Fruit fly (Drosophila melanogaster) whole organism, embryonic: Measurements from ENCODE around the gene CG2747.
A peak's percentile ranks its signal among the peaks of the same experiment; 100 is the strongest.

Source experiments
- Awh ChIP-seq: fragments of 200-800 bp; sonication (Bioruptor generic); IDR thresholded peaks from 2 replicates; pipeline ENCODE4, ENCODE4 v1.3.6; 2022; ENCODE audit warnings: missing biosample characterization, missing genetic modification characterization
- Bgb ChIP-seq: fragments of 200-800 bp; sonication (Bioruptor generic); IDR thresholded peaks from 2 replicates; pipeline ENCODE4 v1.3.6; 2022; ENCODE audit warnings: missing biosample characterization, missing genetic modification characterization; ENCODE audit not compliant: partially characterized antibody
- CG11456 ChIP-seq: fragments of 200-800 bp; sonication (Bioruptor generic); IDR thresholded peaks from 3 replicates; pipeline ENCODE4 v1.3.6; 2022; ENCODE audit warnings: missing biosample characterization, missing genetic modification characterization
- CG12104 ChIP-seq: fragments of 200-800 bp; sonication (Bioruptor generic); optimal IDR thresholded peaks from 3 replicates; lab custom pipeline; 2016; ENCODE audit warnings: missing biosample characterization, missing genetic modification characterization
- CG12236 ChIP-seq: fragments of 200-800 bp; sonication (Bioruptor generic); optimal IDR thresholded peaks from 2 replicates; lab custom pipeline; 2016; ENCODE audit warnings: missing biosample characterization, missing genetic modification characterization
- CG17612 ChIP-seq: fragments of 200-800 bp; sonication (Bioruptor generic); IDR thresholded peaks from 2 replicates; pipeline ENCODE4 v1.3.6; 2022; ENCODE audit warnings: missing biosample characterization, missing genetic modification characterization
- CG2889 ChIP-seq: fragments of 200-800 bp; sonication (Bioruptor generic); IDR thresholded peaks from 3 replicates; pipeline ENCODE4 v1.3.6; 2022; ENCODE audit warnings: missing biosample characterization, missing genetic modification characterization
- CG32767 ChIP-seq: fragments of 200-800 bp; sonication (Bioruptor generic); IDR thresholded peaks from 2 replicates; pipeline ENCODE4 v1.3.6; 2022; ENCODE audit warnings: missing biosample characterization, missing genetic modification characterization
- CG34376 ChIP-seq: fragments of 200-800 bp; sonication (Bioruptor generic); optimal IDR thresholded peaks from 2 replicates; lab custom pipeline; 2018; ENCODE audit warnings: missing biosample characterization, mild to moderate bottlenecking, missing genetic modification characterization
- CG3838 ChIP-seq: fragments of 200-800 bp; sonication (Bioruptor generic); optimal IDR thresholded peaks from 3 replicates; lab custom pipeline; 2016; ENCODE audit warnings: missing biosample characterization, missing genetic modification characterization
- CG4730 ChIP-seq: fragments of 200-800 bp; sonication (Bioruptor generic); IDR thresholded peaks from 2 replicates; pipeline ENCODE4 v1.3.6; 2022; ENCODE audit warnings: missing biosample characterization, missing genetic modification characterization
- CG7372 ChIP-seq: fragments of 200-800 bp; sonication (Bioruptor generic); IDR thresholded peaks from 2 replicates; pipeline ENCODE4 v1.3.6; 2022; ENCODE audit warnings: missing biosample characterization, missing genetic modification characterization
- CG7963 ChIP-seq: fragments of 200-800 bp; sonication (Bioruptor generic); IDR thresholded peaks from 3 replicates; pipeline ENCODE4 v1.3.6; 2022; ENCODE audit warnings: missing biosample characterization, missing genetic modification characterization; ENCODE audit not compliant: partially characterized antibody
- CG8359 ChIP-seq: fragments of 200-800 bp; sonication (Bioruptor generic); optimal IDR thresholded peaks from 2 replicates; lab custom pipeline; 2017; ENCODE audit warnings: missing biosample characterization, mild to moderate bottlenecking, missing genetic modification characterization, borderline replicate concordance
- CoRest ChIP-seq: fragments of 200-800 bp; sonication (Bioruptor generic); optimal IDR thresholded peaks from 3 replicates; lab custom pipeline; 2018; ENCODE audit warnings: missing biosample characterization, mild to moderate bottlenecking, missing genetic modification characterization, moderate library complexity
- E2f1 ChIP-seq: fragments of 200-800 bp; sonication (Bioruptor generic); IDR thresholded peaks from 2 replicates; pipeline ENCODE4 v1.3.6; 2022; ENCODE audit warnings: missing biosample characterization, missing genetic modification characterization
- Gug ChIP-seq: fragments of 200-800 bp; sonication (Bioruptor generic); IDR thresholded peaks from 4 replicates; pipeline ENCODE4 v1.3.6; 2022; ENCODE audit warnings: missing biosample characterization, missing genetic modification characterization
- H15 ChIP-seq: fragments of 200-800 bp; sonication (Bioruptor generic); IDR thresholded peaks from 3 replicates; pipeline ENCODE4 v1.3.6; 2022; ENCODE audit warnings: missing biosample characterization, missing genetic modification characterization
- HmgZ ChIP-seq: fragments of 200-800 bp; sonication (Bioruptor generic); optimal IDR thresholded peaks from 2 replicates; lab custom pipeline; 2018; ENCODE audit warnings: missing biosample characterization, mild to moderate bottlenecking, missing genetic modification characterization
- Hsf ChIP-seq: fragments of 200-800 bp; sonication (Bioruptor generic); optimal IDR thresholded peaks from 3 replicates; lab custom pipeline; 2016; ENCODE audit warnings: missing biosample characterization, missing genetic modification characterization
- Mad ChIP-seq: fragments of 200-800 bp; sonication (Bioruptor generic); optimal IDR thresholded peaks from 2 replicates; lab custom pipeline; 2016; ENCODE audit warnings: missing biosample characterization, missing genetic modification characterization
- NFAT ChIP-seq: fragments of 200-800 bp; sonication (Bioruptor generic); IDR thresholded peaks from 2 replicates; pipeline ENCODE4 v1.3.6; 2022; ENCODE audit warnings: missing biosample characterization, missing genetic modification characterization
- Neu2 ChIP-seq: fragments of 200-800 bp; sonication (Bioruptor generic); optimal IDR thresholded peaks from 3 replicates; lab custom pipeline; 2016; ENCODE audit warnings: missing biosample characterization, missing genetic modification characterization, borderline replicate concordance
- Nf-YC ChIP-seq: fragments of 200-800 bp; optimal IDR thresholded peaks from 3 replicates; lab custom pipeline; 2019; ENCODE audit warnings: missing biosample characterization, mild to moderate bottlenecking, missing genetic modification characterization, moderate library complexity
- NfI ChIP-seq: fragments of 200-800 bp; sonication (Bioruptor generic); optimal IDR thresholded peaks from 3 replicates; lab custom pipeline; 2018; ENCODE audit warnings: missing biosample characterization, mild to moderate bottlenecking, missing genetic modification characterization, moderate library complexity
- Ptx1 ChIP-seq: fragments of 200-800 bp; sonication (Bioruptor generic); IDR thresholded peaks from 2 replicates; pipeline ENCODE4 v1.3.6; 2022; ENCODE audit warnings: missing biosample characterization, missing genetic modification characterization
- Sry-δ ChIP-seq: fragments of 200-800 bp; sonication (Bioruptor generic); optimal IDR thresholded peaks from 2 replicates; lab custom pipeline; 2016; ENCODE audit warnings: missing biosample characterization, missing genetic modification characterization
- Taf1 ChIP-seq: fragments of 200-800 bp; sonication (Bioruptor generic); IDR thresholded peaks from 2 replicates; pipeline ENCODE4 v1.3.6; 2022; ENCODE audit warnings: missing biosample characterization, missing genetic modification characterization
- ato ChIP-seq: fragments of 200-800 bp; sonication (Bioruptor generic); IDR thresholded peaks from 2 replicates; pipeline ENCODE4 v1.3.6; 2022; ENCODE audit warnings: missing biosample characterization, missing genetic modification characterization; ENCODE audit not compliant: partially characterized antibody
- bbx ChIP-seq: fragments of 200-800 bp; sonication (Bioruptor generic); IDR thresholded peaks from 2 replicates; pipeline ENCODE4 v1.3.6; 2022; ENCODE audit warnings: missing biosample characterization, missing genetic modification characterization; ENCODE audit not compliant: partially characterized antibody
- cg ChIP-seq: fragments of 200-800 bp; sonication (Bioruptor generic); optimal IDR thresholded peaks from 3 replicates; lab custom pipeline; 2019; ENCODE audit warnings: missing biosample characterization, mild to moderate bottlenecking, missing genetic modification characterization, moderate library complexity
- chinmo ChIP-seq: fragments of 200-800 bp; sonication (Bioruptor generic); IDR thresholded peaks from 4 replicates; pipeline ENCODE4 v1.3.6; 2022; ENCODE audit warnings: missing biosample characterization, missing genetic modification characterization; ENCODE audit not compliant: partially characterized antibody
- corto ChIP-seq: fragments of 200-800 bp; sonication (Bioruptor generic); optimal IDR thresholded peaks from 2 replicates; lab custom pipeline; 2016; ENCODE audit warnings: missing biosample characterization, mild to moderate bottlenecking, missing genetic modification characterization, moderate library complexity
- crc ChIP-seq: fragments of 200-800 bp; sonication (Bioruptor generic); optimal IDR thresholded peaks from 2 replicates; lab custom pipeline; 2016; ENCODE audit warnings: missing biosample characterization, missing genetic modification characterization
- da ChIP-seq: fragments of 200-800 bp; sonication (Bioruptor generic); optimal IDR thresholded peaks from 2 replicates; lab custom pipeline; 2016; ENCODE audit warnings: missing biosample characterization, missing genetic modification characterization
- gsb ChIP-seq: fragments of 200-800 bp; sonication (Bioruptor generic); IDR thresholded peaks from 2 replicates; pipeline ENCODE4 v1.3.6; 2022; ENCODE audit warnings: missing biosample characterization, missing genetic modification characterization
- lmd ChIP-seq: fragments of 200-800 bp; sonication (Bioruptor generic); IDR thresholded peaks from 2 replicates; pipeline ENCODE4 v1.3.6; 2022; ENCODE audit warnings: missing biosample characterization, missing genetic modification characterization
- luna ChIP-seq: fragments of 200-800 bp; sonication (Bioruptor generic); optimal IDR thresholded peaks from 2 replicates; lab custom pipeline; 2016; ENCODE audit warnings: missing biosample characterization, missing genetic modification characterization
- nom ChIP-seq: fragments of 200-800 bp; sonication (Bioruptor generic); optimal IDR thresholded peaks from 2 replicates; lab custom pipeline; 2017; ENCODE audit warnings: missing biosample characterization, missing genetic modification characterization, mild to moderate bottlenecking, moderate library complexity, missing genetic modification reagents
- oc ChIP-seq: fragments of 200-800 bp; sonication (Bioruptor generic); optimal IDR thresholded peaks from 2 replicates; lab custom pipeline; 2018; ENCODE audit warnings: missing biosample characterization, mild to moderate bottlenecking, missing genetic modification characterization, moderate library complexity
- repo ChIP-seq: fragments of 200-800 bp; sonication (Bioruptor generic); optimal IDR thresholded peaks from 2 replicates; lab custom pipeline; 2016; ENCODE audit warnings: missing biosample characterization, missing genetic modification characterization
- sd ChIP-seq: fragments of 200-800 bp; sonication (Bioruptor generic); optimal IDR thresholded peaks from 3 replicates; lab custom pipeline; 2018; ENCODE audit warnings: missing biosample characterization, mild to moderate bottlenecking, missing genetic modification characterization, moderate library complexity
- ttk ChIP-seq: fragments of 200-800 bp; sonication (Bioruptor generic); IDR thresholded peaks from 2 replicates; pipeline ENCODE4 v2.1.2; 2022; ENCODE audit warnings: missing biosample characterization, missing genetic modification characterization
- tup ChIP-seq: fragments of 200-800 bp; sonication (Bioruptor generic); optimal IDR thresholded peaks from 2 replicates; lab custom pipeline; 2016; ENCODE audit warnings: missing biosample characterization, mild to moderate bottlenecking, missing genetic modification characterization, moderate library complexity
- twi ChIP-seq: fragments of 200-800 bp; optimal IDR thresholded peaks from 2 replicates; lab custom pipeline; 2019; ENCODE audit warnings: missing biosample characterization, mild to moderate bottlenecking, missing genetic modification characterization, moderate library complexity
- wek ChIP-seq: fragments of 200-800 bp; sonication (Bioruptor generic); optimal IDR thresholded peaks from 3 replicates; lab custom pipeline; 2018; ENCODE audit warnings: missing biosample characterization, mild to moderate bottlenecking, missing genetic modification characterization, moderate library complexity
- zen ChIP-seq: fragments of 200-800 bp; sonication (Bioruptor generic); optimal IDR thresholded peaks from 3 replicates; lab custom pipeline; 2018; ENCODE audit warnings: missing biosample characterization, mild to moderate bottlenecking, missing genetic modification characterization, moderate library complexity

The CG2747 gene

dm6 chr3R:7978379-7979009 is 52.1 kb downstream of the CG2747 start, which contains the start of the genes CD98hc and Os-C (continued):
- TF ChIP-seq chinmo (GFP tag; lab: Robert Waterston, UW) (0 out of 4 replicates have a peak, but pooled peaks have one; percentile 21), CG12104 (no peak), Hsf (GFP tag; lab: Kevin White, UChicago) (no peak), Gug (GFP tag; lab: Robert Waterston, UW) (no peak), gsb (GFP tag; lab: Robert Waterston, UW) (no peak), ttk (GFP tag; lab: Robert Waterston, UW) (no peak), wek (GFP tag; lab: Kevin White, UChicago) (no peak), CG3838 (GFP tag; lab: Kevin White, UChicago) (no peak), sd (peak; percentile 9), Awh (GFP tag; lab: Robert Waterston, UW) (no peak), CG2889 (no peak), repo (GFP tag; lab: Kevin White, UChicago) (no peak), H15 (GFP tag; lab: Robert Waterston, UW) (no peak), NfI (GFP tag; lab: Kevin White, UChicago) (no peak), zen (tag; lab: Kevin White, UChicago) (no peak), corto (GFP tag; lab: Kevin White, UChicago) (no peak), CG4730 (no peak), CG34376 (no peak), CG12236 (no peak), oc (tag; lab: Kevin White, UChicago) (peak; percentile 13)

- TF ChIP-seq CG8359: no peak
- no peak for TF ChIP-seq Mad (GFP tag; lab: Kevin White, UChicago)
- no peak for TF ChIP-seq CG17612 (GFP tag; lab: Robert Waterston, UW)
- TF ChIP-seq crc (GFP tag; lab: Kevin White, UChicago): peak; percentile 20
- no peak for TF ChIP-seq tup
- no peak for TF ChIP-seq luna (GFP tag; lab: Kevin White, UChicago)
- peak; percentile 50 for TF ChIP-seq Sry-δ
- TF ChIP-seq CG7963 (GFP tag; lab: Robert Waterston, UW): no peak
- TF ChIP-seq HmgZ (tag; lab: Kevin White, UChicago): peak; percentile 87
- TF ChIP-seq NFAT (GFP tag; lab: Robert Waterston, UW): no peak
- TF ChIP-seq Taf1: no peak
- TF ChIP-seq CoRest (tag; lab: Kevin White, UChicago): peak; percentile 39
- TF ChIP-seq bbx: no peak; the same call in 1 of the 2 replicates
- TF ChIP-seq CG7372 (GFP tag; lab: Robert Waterston, UW): no peak
- peak; percentile 54 for TF ChIP-seq Nf-YC (tag; lab: Kevin White, UChicago)
- no peak for TF ChIP-seq Neu2 (GFP tag; lab: Kevin White, UChicago)
- TF ChIP-seq lmd (GFP tag; lab: Robert Waterston, UW): 0 out of 2 replicates have a peak, but pooled peaks have one; percentile 6
- TF ChIP-seq CG11456 (GFP tag; lab: Robert Waterston, UW): no peak
- TF ChIP-seq E2f1 (GFP tag; lab: Robert Waterston, UW): no peak
- peak; percentile 62 for TF ChIP-seq cg
- peak; percentile 28; the same call in 1 of the 2 replicates for TF ChIP-seq Bgb
- TF ChIP-seq nom (GFP tag; lab: Kevin White, UChicago): peak; percentile 15
- peak; percentile 27 for TF ChIP-seq NfI (GFP tag; lab: Kevin White, UChicago)
- peak; percentile 29 for TF ChIP-seq twi (tag; lab: Kevin White, UChicago)
- peak; percentile 29 for TF ChIP-seq wek (GFP tag; lab: Kevin White, UChicago)
- TF ChIP-seq ato: peak; percentile 34; the same call in 1 of the 2 replicates
- 0 out of 2 replicates have a peak, but pooled peaks have one; percentile 22 for TF ChIP-seq Ptx1 (GFP tag; lab: Robert Waterston, UW)
- TF ChIP-seq CG32767 (GFP tag; lab: Robert Waterston, UW): peak; percentile 58; the same call in 1 of the 2 replicates
- TF ChIP-seq da (GFP tag; lab: Kevin White, UChicago): peak; percentile 33
Observed at dm6 chr3R:7977011-7977925, 53.3 kb downstream of the CG2747 start.
